Fruit fly (Drosophila melanogaster): ENCODE data around the gene CG32944.

DNA sequence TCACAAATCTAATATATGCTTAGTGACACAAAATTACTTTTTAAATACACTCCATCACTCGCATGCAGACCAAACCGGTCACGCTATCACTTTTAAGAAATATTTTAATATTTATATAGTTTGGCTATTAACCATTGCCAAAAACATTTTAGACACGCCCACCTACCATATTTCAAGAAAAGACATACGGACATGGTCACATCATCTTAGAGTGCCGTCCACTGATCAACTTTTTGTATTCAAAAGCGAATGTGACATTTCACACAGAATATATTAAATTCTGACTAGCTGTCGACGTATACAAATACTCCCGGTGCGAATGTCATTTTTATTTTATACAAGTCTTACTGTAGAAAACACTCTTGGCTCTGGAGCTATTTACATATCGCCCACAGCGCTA is 3.2 kb downstream of the CG32944 start, which contains the start of gene CG31528:
- TF ChIP-seq EcR (GFP tag; optimal IDR thresholded peaks at IDR 0.05) (no peak), usp (GFP tag; optimal IDR thresholded peaks at IDR 0.05) (no peak), Dll (optimal IDR thresholded peaks at IDR 0.05) (no peak), CG8478 (optimal IDR thresholded peaks at IDR 0.05) (no peak), pan (optimal IDR thresholded peaks at IDR 0.05) (no peak), psq (optimal IDR thresholded peaks at IDR 0.05) (no peak)
